ENCODE assay signal across 1 worm cellular context in genomic region chrX:4616832-4617231, ce11.
TF ChIP-seq lines count a peak whose summit lies in the region.

No protein-coding gene starts in this region.

TF ChIP-seq in whole organism, L4 larva, 104 proteins besides CTCF, POLR2A, EP300 and RAD21 (continued from another document):
- no peak for TF ChIP-seq nhr-10 (tag; optimal IDR thresholded peaks at IDR 0.05; lab: Kevin White, UChicago)
- TF ChIP-seq nhr-6 (tag; optimal IDR thresholded peaks at IDR 0.05; lab: Kevin White, UChicago), result peak; percentile 27
- TF ChIP-seq daf-19 (GFP tag; conservative IDR thresholded peaks at IDR 0.05; lab: Robert Waterston, UW), result no peak
- TF ChIP-seq F26F4.8 (GFP tag; conservative IDR thresholded peaks at IDR 0.05; lab: Robert Waterston, UW), result no peak
- TF ChIP-seq ceh-82 (tag; optimal IDR thresholded peaks at IDR 0.05; lab: Kevin White, UChicago), result no peak
- TF ChIP-seq dmd-6 (GFP tag; IDR thresholded peaks at IDR 0.05; lab: Robert Waterston, UW), result no peak
- TF ChIP-seq lin-39 (tag; optimal IDR thresholded peaks at IDR 0.05; lab: Kevin White, UChicago), result no peak
- no peak for TF ChIP-seq ctbp-1 (GFP tag; IDR thresholded peaks at IDR 0.05; lab: Robert Waterston, UW)
- TF ChIP-seq mep-1 (tag; optimal IDR thresholded peaks at IDR 0.05; lab: Kevin White, UChicago), result peak; percentile 50
- no peak for TF ChIP-seq nhr-111 (GFP tag; optimal IDR thresholded peaks at IDR 0.05; lab: Kevin White, UChicago)
- no peak for TF ChIP-seq nhr-77 (tag; optimal IDR thresholded peaks at IDR 0.05; lab: Kevin White, UChicago)
- no peak for TF ChIP-seq spr-1 (tag; optimal IDR thresholded peaks at IDR 0.05; lab: Kevin White, UChicago)
- TF ChIP-seq mxl-3 (GFP tag; optimal IDR thresholded peaks at IDR 0.05; lab: Kevin White, UChicago), result peak; percentile 14
